Worm (Caenorhabditis elegans): ENCODE measurements around the gene cpi-2.

- TF ChIP-seq flt-1 (GFP tag; IDR thresholded peaks at IDR 0.05), result no peak
- TF ChIP-seq klf-2 (GFP tag; conservative IDR thresholded peaks at IDR 0.05), result no peak
These were observed 11.4 kb downstream of the cpi-2 start, which contains the start of gene srd-20 for ce11 chrV:6055289-6055688.

Measured in whole organism, midembryonic.